Worm (Caenorhabditis elegans): ENCODE results near the gene str-171.

ce11 chrV:15082291-15082690, 50.0 kb downstream of the str-171 start, which contains the start of the genes C01G10.10 and C01G10.9:
- no peak for TF ChIP-seq Y95B8A.8 (GFP tag; IDR thresholded peaks at IDR 0.05)
- TF ChIP-seq Y79H2A.3 (GFP tag; conservative IDR thresholded peaks at IDR 0.05) = no peak
- no peak for TF ChIP-seq madf-8 (GFP tag; conservative IDR thresholded peaks at IDR 0.05)
- TF ChIP-seq snpc-4 (GFP tag; optimal IDR thresholded peaks at IDR 0.05) = no peak
- TF ChIP-seq snpc-4 (tag; optimal IDR thresholded peaks at IDR 0.05) = peak in 2 of 4 experiments; percentile 32 to 54
- no peak for TF ChIP-seq nfyb-1 (GFP tag; IDR thresholded peaks at IDR 0.05)
- TF ChIP-seq ceh-27 (GFP tag; optimal IDR thresholded peaks at IDR 0.05) = peak; percentile 52
- TF ChIP-seq C17E4.6 (GFP tag; IDR thresholded peaks at IDR 0.05) = no peak

Data from whole organism, young adult.